Fruit fly (Drosophila melanogaster): ENCODE results near the gene Tsp26A.

Tsp26A gene

DNA sequence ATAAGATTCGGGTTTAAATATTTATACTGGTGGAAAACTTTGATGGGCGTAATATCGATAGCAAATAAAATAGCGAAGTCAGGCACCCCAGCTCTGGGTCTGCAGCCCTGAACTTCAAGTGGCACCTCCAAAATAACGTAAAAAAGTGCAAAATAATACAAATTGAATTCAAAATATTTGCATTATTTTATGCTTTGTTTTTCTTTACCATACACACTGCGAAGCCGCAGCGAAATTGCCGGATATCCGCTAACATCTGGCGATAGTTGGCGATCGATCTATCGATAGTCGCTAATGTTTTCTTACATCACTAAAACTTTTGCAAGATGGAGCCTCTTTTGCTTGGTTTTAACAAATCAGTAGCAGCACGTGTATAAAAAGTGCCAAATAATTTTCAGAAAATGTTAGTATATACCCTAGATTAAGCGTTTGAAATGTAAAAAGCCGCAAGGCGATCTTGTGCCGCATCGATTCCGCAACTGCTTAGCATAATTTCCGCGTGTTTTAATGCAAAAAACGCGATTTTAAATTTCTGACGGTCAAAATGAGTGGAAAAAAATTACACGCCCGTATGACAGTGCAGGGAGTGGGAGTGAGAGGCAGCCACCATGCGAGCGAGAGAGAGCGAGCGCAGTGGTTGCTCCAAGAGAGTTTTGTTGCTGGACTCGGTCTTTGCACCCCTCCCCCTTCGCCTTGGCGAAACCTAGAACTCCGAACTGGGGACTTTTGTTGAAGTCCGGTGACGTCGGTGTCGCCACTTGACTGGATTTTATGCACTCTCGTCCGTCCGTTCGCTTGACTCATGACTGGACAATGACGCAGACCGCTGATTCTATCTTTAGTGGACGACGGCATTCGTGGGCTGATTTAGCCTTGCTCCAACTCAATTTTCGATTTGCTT is 18.3 kb upstream of the Tsp26A start, which contains the start of gene eIF4A (continued):
- TF ChIP-seq CG3281 (GFP tag; optimal IDR thresholded peaks at IDR 0.05) (no peak), ci (GFP tag; IDR thresholded peaks at IDR 0.05) (no peak), ken (GFP tag; IDR thresholded peaks at IDR 0.05) (no peak), CG10543 (GFP tag; optimal IDR thresholded peaks at IDR 0.05) (no peak), usp (GFP tag; optimal IDR thresholded peaks at IDR 0.05) (no peak), CG7556 (GFP tag; optimal IDR thresholded peaks at IDR 0.05) (no peak), CG14710 (tag; optimal IDR thresholded peaks at IDR 0.05) (peak; percentile 73), nerfin-1 (tag; optimal IDR thresholded peaks at IDR 0.05) (no peak), so (GFP tag; IDR thresholded peaks at IDR 0.05) (no peak), CG7271 (tag; optimal IDR thresholded peaks at IDR 0.05) (peak; percentile 45), Hmx (GFP tag; optimal IDR thresholded peaks at IDR 0.05) (no peak), Doc2 (GFP tag; IDR thresholded peaks at IDR 0.05) (no peak), NK7.1 (GFP tag; optimal IDR thresholded peaks at IDR 0.05) (no peak), Mes4 (GFP tag; optimal IDR thresholded peaks at IDR 0.05) (peak; percentile 54), CG10274 (GFP tag; optimal IDR thresholded peaks at IDR 0.05) (no peak), schlank (tag; optimal IDR thresholded peaks at IDR 0.05) (peak; percentile 19), dati (GFP tag; IDR thresholded peaks at IDR 0.05) (no peak), CG3995 (GFP tag; optimal IDR thresholded peaks at IDR 0.05) (no peak), CG11695 (GFP tag; IDR thresholded peaks at IDR 0.05) (no peak), Hr78 (GFP tag; optimal IDR thresholded peaks at IDR 0.05) (no peak), pum (GFP tag; optimal IDR thresholded peaks at IDR 0.05) (no peak), ems (GFP tag; optimal IDR thresholded peaks at IDR 0.05) (no peak), CG15269 (tag; optimal IDR thresholded peaks at IDR 0.05) (no peak), luna (GFP tag; optimal IDR thresholded peaks at IDR 0.05) (no peak), CG12071 (GFP tag; optimal IDR thresholded peaks at IDR 0.05) (peak; percentile 29), CG1832 (GFP tag; optimal IDR thresholded peaks at IDR 0.05) (no peak), HLHmδ (GFP tag; optimal IDR thresholded peaks at IDR 0.05) (peak; percentile 6), CG1233 (GFP tag; optimal IDR thresholded peaks at IDR 0.05) (peak; percentile 44), CG33557 (GFP tag; optimal IDR thresholded peaks at IDR 0.05) (peak; percentile 25), CG9876 (GFP tag; optimal IDR thresholded peaks at IDR 0.05) (peak; percentile 7), Antp (GFP tag; optimal IDR thresholded peaks at IDR 0.05) (no peak), ssp (GFP tag; IDR thresholded peaks at IDR 0.05) (no peak), bbx (GFP tag; IDR thresholded peaks at IDR 0.05; ENCODE audit: partially characterized antibody) (no peak), Ets97D (GFP tag; optimal IDR thresholded peaks at IDR 0.05) (peak; percentile 96), grn (GFP tag; optimal IDR thresholded peaks at IDR 0.05) (no peak), stwl (tag; optimal IDR thresholded peaks at IDR 0.05) (no peak), ERR (GFP tag; optimal IDR thresholded peaks at IDR 0.05) (no peak), ato (GFP tag; IDR thresholded peaks at IDR 0.05; ENCODE audit: partially characterized antibody) (no peak), CG12219 (GFP tag; optimal IDR thresholded peaks at IDR 0.05) (peak; percentile 17), sob (GFP tag; IDR thresholded peaks at IDR 0.05) (no peak), BtbVII (GFP tag; optimal IDR thresholded peaks at IDR 0.05) (peak; percentile 16), gcm2 (GFP tag; optimal IDR thresholded peaks at IDR 0.05) (peak; percentile 13), CG6813 (GFP tag; optimal IDR thresholded peaks at IDR 0.05) (peak; percentile 47), CG15011 (GFP tag; optimal IDR thresholded peaks at IDR 0.05) (peak; percentile 23), CG10654 (GFP tag; optimal IDR thresholded peaks at IDR 0.05) (no peak), cas (GFP tag; IDR thresholded peaks at IDR 0.05) (no peak), Trl (optimal IDR thresholded peaks at IDR 0.05) (peak; percentile 84 to 90), Trl (GFP tag; optimal IDR thresholded peaks at IDR 0.05) (no peak), HmgZ (tag; optimal IDR thresholded peaks at IDR 0.05) (peak; percentile 15), CG18599 (GFP tag; optimal IDR thresholded peaks at IDR 0.05) (peak; percentile 11)
